Worm (Caenorhabditis elegans): Measurements from ENCODE around the gene bar-1.

DNA sequence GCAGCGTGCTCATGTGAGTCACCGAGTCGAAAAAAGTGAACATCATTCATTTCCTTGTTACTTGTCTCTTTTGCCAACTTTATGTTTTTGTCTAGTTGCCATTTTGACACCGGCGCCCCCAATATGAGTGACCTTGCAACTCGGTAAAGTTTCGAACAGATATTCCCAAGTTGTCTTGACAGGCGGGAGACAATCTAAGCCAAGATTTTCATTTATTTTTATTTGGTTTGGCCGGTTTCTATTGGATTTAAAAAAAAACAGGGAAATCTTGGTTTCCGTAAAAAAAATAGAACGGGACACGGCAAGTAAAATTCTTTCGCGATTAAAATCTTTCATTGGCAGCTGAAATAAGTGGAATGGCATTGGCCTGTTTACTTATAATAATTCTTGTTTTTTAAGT, 39.2 kb downstream of the bar-1 start:
- TF ChIP-seq unc-62 (GFP tag; optimal IDR thresholded peaks at IDR 0.05) (no peak), ztf-6 (GFP tag; IDR thresholded peaks at IDR 0.05) (no peak), ama-1 (optimal IDR thresholded peaks at IDR 0.05) (no peak), ama-1 (GFP tag; optimal IDR thresholded peaks at IDR 0.05) (no peak), ceh-58 (GFP tag; IDR thresholded peaks at IDR 0.05) (no peak), snpc-4 (GFP tag; optimal IDR thresholded peaks at IDR 0.05) (no peak), snpc-4 (tag; optimal IDR thresholded peaks at IDR 0.05) (no peak), pha-4 (tag; optimal IDR thresholded peaks at IDR 0.05) (no peak), nhr-90 (tag; optimal IDR thresholded peaks at IDR 0.05) (no peak)

Measured in whole organism, young adult.